Fruit fly (Drosophila melanogaster) whole organism, embryonic: ENCODE results near the gene Naa80.

ENCODE experiments used
- Ada2b ChIP-seq: fragments of 200-800 bp; sonication (Bioruptor generic); IDR thresholded peaks from 2 replicates; pipeline ENCODE4 v1.3.6; 2022; ENCODE audit warnings: missing biosample characterization, missing genetic modification characterization
- Atf-2 ChIP-seq: fragments of 200-800 bp; sonication (Bioruptor generic); optimal IDR thresholded peaks from 2 replicates; lab custom pipeline; 2016; ENCODE audit warnings: missing biosample characterization, missing genetic modification characterization
- Atf6 ChIP-seq: fragments of 200-800 bp; sonication (Bioruptor generic); IDR thresholded peaks from 2 replicates; pipeline ENCODE4 v1.3.6; 2022; ENCODE audit warnings: missing biosample characterization, missing genetic modification characterization
- B-H1 ChIP-seq: fragments of 200-800 bp; sonication (Bioruptor generic); IDR thresholded peaks from 3 replicates; pipeline ENCODE4 v1.3.6; 2022; ENCODE audit warnings: missing biosample characterization, missing genetic modification characterization
- Bteb2 ChIP-seq: fragments of 200-800 bp; sonication (Bioruptor generic); optimal IDR thresholded peaks from 2 replicates; lab custom pipeline; 2016; ENCODE audit warnings: missing biosample characterization, missing genetic modification characterization
- CG10462 ChIP-seq: fragments of 200-800 bp; sonication (Bioruptor generic); optimal IDR thresholded peaks from 2 replicates; lab custom pipeline; 2016; ENCODE audit warnings: missing biosample characterization, missing genetic modification characterization
- CG11398 ChIP-seq: fragments of 200-800 bp; sonication (Bioruptor generic); optimal IDR thresholded peaks from 2 replicates; lab custom pipeline; 2016; ENCODE audit warnings: missing biosample characterization, missing genetic modification characterization
- CG12769 ChIP-seq: fragments of 200-800 bp; sonication (Bioruptor generic); optimal IDR thresholded peaks from 2 replicates; lab custom pipeline; 2019; ENCODE audit warnings: missing biosample characterization, mild to moderate bottlenecking, missing genetic modification characterization, moderate library complexity
- CG14441 ChIP-seq: fragments of 200-800 bp; sonication (Bioruptor generic); IDR thresholded peaks from 2 replicates; pipeline ENCODE4 v1.3.6; 2022; ENCODE audit warnings: missing biosample characterization, missing genetic modification characterization
- CG1603 ChIP-seq: fragments of 200-800 bp; sonication (Bioruptor generic); optimal IDR thresholded peaks from 2 replicates; lab custom pipeline; 2019; ENCODE audit warnings: missing biosample characterization, mild to moderate bottlenecking, missing genetic modification characterization, moderate library complexity
- CG31224 ChIP-seq: fragments of 200-800 bp; sonication (Bioruptor generic); IDR thresholded peaks from 2 replicates; pipeline ENCODE4 v1.3.6; 2022; ENCODE audit warnings: missing biosample characterization, missing genetic modification characterization
- CG33557 ChIP-seq: fragments of 200-800 bp; sonication (Bioruptor generic); optimal IDR thresholded peaks from 2 replicates; lab custom pipeline; 2019; ENCODE audit warnings: missing biosample characterization, mild to moderate bottlenecking, missing genetic modification characterization, moderate library complexity
- CG34376 ChIP-seq: fragments of 200-800 bp; sonication (Bioruptor generic); optimal IDR thresholded peaks from 2 replicates; lab custom pipeline; 2018; ENCODE audit warnings: missing biosample characterization, mild to moderate bottlenecking, missing genetic modification characterization
- CG4360 ChIP-seq: fragments of 200-800 bp; sonication (Bioruptor generic); IDR thresholded peaks from 2 replicates; pipeline ENCODE4 v1.3.6; 2022; ENCODE audit warnings: missing biosample characterization, missing genetic modification characterization
- CG43689 ChIP-seq: fragments of 200-800 bp; sonication (Bioruptor generic); IDR thresholded peaks from 2 replicates; pipeline ENCODE4 v1.3.6; 2022; ENCODE audit warnings: missing biosample characterization, missing genetic modification characterization
- CG4404 ChIP-seq: fragments of 200-800 bp; sonication (Bioruptor generic); IDR thresholded peaks from 2 replicates; pipeline ENCODE4 v1.3.6; 2022; ENCODE audit warnings: missing biosample characterization, missing genetic modification characterization
- CG4820 ChIP-seq: fragments of 200-800 bp; sonication (Bioruptor generic); optimal IDR thresholded peaks from 3 replicates; lab custom pipeline; 2016; ENCODE audit warnings: missing biosample characterization, missing genetic modification characterization
- CG6654 ChIP-seq: fragments of 200-800 bp; sonication (Bioruptor generic); optimal IDR thresholded peaks from 2 replicates; lab custom pipeline; 2017; ENCODE audit warnings: missing biosample characterization, mild to moderate bottlenecking, missing genetic modification characterization
- CG6683 ChIP-seq: fragments of 200-800 bp; sonication (Bioruptor generic); optimal IDR thresholded peaks from 2 replicates; lab custom pipeline; 2017; ENCODE audit warnings: missing biosample characterization, mild to moderate bottlenecking, missing genetic modification characterization, missing genetic modification reagents
- CG7357 ChIP-seq: fragments of 200-800 bp; sonication (Bioruptor generic); IDR thresholded peaks from 3 replicates; pipeline ENCODE4 v1.3.6; 2022; ENCODE audit warnings: missing biosample characterization, missing genetic modification characterization
- CG9797 ChIP-seq: fragments of 200-800 bp; sonication (Bioruptor generic); optimal IDR thresholded peaks from 3 replicates; lab custom pipeline; 2018; ENCODE audit warnings: missing biosample characterization, mild to moderate bottlenecking, missing genetic modification characterization
- Chrac-16 ChIP-seq: fragments of 200-800 bp; sonication (Bioruptor generic); optimal IDR thresholded peaks from 3 replicates; lab custom pipeline; 2016; ENCODE audit warnings: missing biosample characterization, missing genetic modification characterization
- D ChIP-seq, 2 experiments: fragments of 200-800 bp in 1 of 2; fragments of >200 bp in 1 of 2; sonication (Bioruptor generic) in 1 of 2; optimal IDR thresholded peaks; 2 replicates in 1 of 2; 3 replicates in 1 of 2; lab custom pipeline; 2017; ENCODE audit warnings: mild to moderate bottlenecking in 1 of 2, missing biosample characterization in 1 of 2, missing genetic modification characterization in 1 of 2, missing genetic modification reagents in 1 of 2
- Elba2 ChIP-seq: fragments of 200-800 bp; sonication (Bioruptor generic); optimal IDR thresholded peaks from 3 replicates; lab custom pipeline; 2016; ENCODE audit warnings: missing biosample characterization, missing genetic modification characterization
- Hey ChIP-seq: fragments of 200-800 bp; sonication (Bioruptor generic); optimal IDR thresholded peaks from 3 replicates; lab custom pipeline; 2018; ENCODE audit warnings: missing biosample characterization, mild to moderate bottlenecking, missing genetic modification characterization
- HmgD ChIP-seq: fragments of 200-800 bp; sonication (Bioruptor generic); optimal IDR thresholded peaks from 3 replicates; lab custom pipeline; 2016; ENCODE audit warnings: missing biosample characterization, missing genetic modification characterization
- Kr ChIP-seq: fragments of 200-800 bp; sonication (Bioruptor generic); optimal IDR thresholded peaks from 2 replicates; lab custom pipeline; 2017; ENCODE audit warnings: missing biosample characterization, mild to moderate bottlenecking, missing genetic modification characterization
- MTF-1 ChIP-seq: fragments of 200-800 bp; sonication (Bioruptor generic); optimal IDR thresholded peaks from 2 replicates; lab custom pipeline; 2018; ENCODE audit warnings: missing biosample characterization, mild to moderate bottlenecking, missing genetic modification characterization, borderline replicate concordance
- Mad ChIP-seq: fragments of 200-800 bp; sonication (Bioruptor generic); optimal IDR thresholded peaks from 2 replicates; lab custom pipeline; 2016; ENCODE audit warnings: missing biosample characterization, missing genetic modification characterization
- Oli ChIP-seq: fragments of 200-800 bp; sonication (Bioruptor generic); optimal IDR thresholded peaks from 2 replicates; lab custom pipeline; 2018; ENCODE audit warnings: missing biosample characterization, mild to moderate bottlenecking, missing genetic modification characterization, moderate library complexity
- Pdp1 ChIP-seq, 2 experiments: fragments of 200-800 bp; sonication (Bioruptor generic); optimal IDR thresholded peaks; 3 replicates each; lab custom pipeline; 2016; ENCODE audit warnings: missing biosample characterization in 2 of 2, missing genetic modification characterization in 2 of 2, mild to moderate bottlenecking in 1 of 2, moderate library complexity in 1 of 2
- TFAM ChIP-seq: fragments of 200-800 bp; sonication (Bioruptor generic); optimal IDR thresholded peaks from 2 replicates; lab custom pipeline; 2017; ENCODE audit warnings: missing biosample characterization, missing genetic modification characterization, inconsistent platforms
- amos ChIP-seq: fragments of 200-800 bp; sonication (Bioruptor generic); IDR thresholded peaks from 2 replicates; pipeline ENCODE4 v1.3.6; 2022; ENCODE audit warnings: missing biosample characterization, missing genetic modification characterization; ENCODE audit not compliant: partially characterized antibody
- dan ChIP-seq: fragments of 200-800 bp; sonication (Bioruptor generic); IDR thresholded peaks from 2 replicates; pipeline ENCODE4 v1.3.6; 2022; ENCODE audit warnings: missing biosample characterization, missing genetic modification characterization
- dmrt11E ChIP-seq: fragments of 200-800 bp; sonication (Bioruptor generic); optimal IDR thresholded peaks from 3 replicates; lab custom pipeline; 2018; ENCODE audit warnings: missing biosample characterization, mild to moderate bottlenecking, missing genetic modification characterization, moderate library complexity
- dpn ChIP-seq, 2 experiments: fragments of 200-800 bp; sonication (Bioruptor generic); optimal IDR thresholded peaks; 3 replicates each; lab custom pipeline; 2016; ENCODE audit warnings: missing biosample characterization in 2 of 2, missing genetic modification characterization in 2 of 2
- eyg ChIP-seq: fragments of 200-800 bp; sonication (Bioruptor generic); optimal IDR thresholded peaks from 3 replicates; lab custom pipeline; 2016; ENCODE audit warnings: missing biosample characterization, missing genetic modification characterization
- fd102C ChIP-seq: fragments of 200-800 bp; sonication (Bioruptor generic); optimal IDR thresholded peaks from 2 replicates; lab custom pipeline; 2018; ENCODE audit warnings: missing biosample characterization, mild to moderate bottlenecking, missing genetic modification characterization, moderate library complexity
- fd64A ChIP-seq: fragments of 200-800 bp; sonication (Bioruptor generic); optimal IDR thresholded peaks from 3 replicates; lab custom pipeline; 2018; ENCODE audit warnings: missing biosample characterization, mild to moderate bottlenecking, missing genetic modification characterization
- ftz-f1 ChIP-seq: fragments of 200-800 bp; sonication (Bioruptor generic); optimal IDR thresholded peaks from 2 replicates; lab custom pipeline; 2016; ENCODE audit warnings: missing biosample characterization, missing genetic modification characterization
- kah ChIP-seq: fragments of 200-800 bp; sonication (Bioruptor generic); optimal IDR thresholded peaks from 2 replicates; lab custom pipeline; 2018; ENCODE audit warnings: missing biosample characterization, mild to moderate bottlenecking, missing genetic modification characterization
- lola ChIP-seq, 3 experiments: fragments of >200 bp in 2 of 3; fragments of 200-800 bp in 1 of 3; sonication (Bioruptor generic) in 1 of 3; optimal IDR thresholded peaks; 2 replicates each; lab custom pipeline; 2017 to 2019; ENCODE audit warnings: missing biosample characterization in 3 of 3, missing genetic modification characterization in 3 of 3, mild to moderate bottlenecking in 1 of 3, moderate library complexity in 1 of 3
- maf-S ChIP-seq: fragments of 200-800 bp; sonication (Bioruptor generic); optimal IDR thresholded peaks from 2 replicates; lab custom pipeline; 2016; ENCODE audit warnings: missing biosample characterization, missing genetic modification characterization
- nmo ChIP-seq: fragments of 200-800 bp; sonication (Bioruptor generic); optimal IDR thresholded peaks from 2 replicates; lab custom pipeline; 2018; ENCODE audit warnings: missing biosample characterization, mild to moderate bottlenecking, missing genetic modification characterization, moderate library complexity
- pfk ChIP-seq: fragments of 200-800 bp; sonication (Bioruptor generic); optimal IDR thresholded peaks from 2 replicates; lab custom pipeline; 2018; ENCODE audit warnings: missing biosample characterization, mild to moderate bottlenecking, missing genetic modification characterization, moderate library complexity
- psq ChIP-seq: fragments of 200-800 bp; sonication (Bioruptor generic); optimal IDR thresholded peaks from 2 replicates; lab custom pipeline; 2017; ENCODE audit warnings: missing biosample characterization, missing genetic modification characterization
- sima ChIP-seq: fragments of 200-800 bp; sonication (Bioruptor generic); optimal IDR thresholded peaks from 2 replicates; lab custom pipeline; 2016; ENCODE audit warnings: missing biosample characterization, missing genetic modification characterization
- sr ChIP-seq: fragments of 200-800 bp; sonication (Bioruptor generic); IDR thresholded peaks from 3 replicates; pipeline ENCODE4 v1.3.6; 2022; ENCODE audit warnings: missing biosample characterization, missing genetic modification characterization
- stwl ChIP-seq: fragments of 200-800 bp; sonication (Bioruptor generic); optimal IDR thresholded peaks from 3 replicates; lab custom pipeline; 2018; ENCODE audit warnings: missing biosample characterization, mild to moderate bottlenecking, missing genetic modification characterization, moderate library complexity
- zen ChIP-seq: fragments of 200-800 bp; sonication (Bioruptor generic); optimal IDR thresholded peaks from 3 replicates; lab custom pipeline; 2018; ENCODE audit warnings: missing biosample characterization, mild to moderate bottlenecking, missing genetic modification characterization, moderate library complexity

Naa80 gene

DNA sequence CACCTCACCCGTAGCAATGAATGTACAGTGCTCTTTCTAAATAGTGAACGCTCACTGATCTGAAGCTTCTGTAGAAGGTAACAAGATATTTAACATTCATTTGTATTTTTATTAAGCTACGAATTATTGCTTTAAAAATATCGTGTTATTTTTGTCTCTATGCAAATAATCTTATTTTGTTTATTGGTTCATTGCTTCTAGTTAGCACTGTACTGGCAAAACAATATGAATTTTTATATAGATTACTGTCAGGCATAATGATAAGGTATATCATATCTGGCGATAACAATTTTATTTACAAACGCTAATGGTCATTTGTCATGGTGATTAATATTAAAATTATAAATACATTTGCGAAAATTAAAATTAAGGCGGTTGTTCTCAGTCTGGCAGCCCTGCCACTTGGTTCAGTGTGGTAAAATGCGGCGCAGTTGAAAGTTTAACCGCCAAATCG lies 3.9 kb downstream of the Naa80 start, which contains the start of gene CG9471 (continued):
- peak; percentile 48; the same call in 1 of the 3 replicates for TF ChIP-seq sr (GFP tag; lab: Robert Waterston, UW)
- peak; percentile 33 for TF ChIP-seq stwl (tag; lab: Kevin White, UChicago)
- peak; percentile 92 for TF ChIP-seq Chrac-16 (GFP tag; lab: Kevin White, UChicago)
- TF ChIP-seq TFAM: peak; percentile 38
- peak; percentile 41 for TF ChIP-seq fd64A (GFP tag; lab: Kevin White, UChicago)
- peak; percentile 86 for TF ChIP-seq maf-S (GFP tag; lab: Kevin White, UChicago)
- peak; percentile 68 for TF ChIP-seq Mad
- TF ChIP-seq lola (GFP tag; optimal IDR thresholded peaks at IDR 0.05; lab: Kevin White, UChicago): peak in 1 of 3 experiments; percentile 83
- TF ChIP-seq Atf-2 (GFP tag; lab: Kevin White, UChicago): peak; percentile 82
- TF ChIP-seq CG1603 (tag; lab: Kevin White, UChicago): peak; percentile 84
- peak; percentile 76 for TF ChIP-seq kah (GFP tag; lab: Kevin White, UChicago)
- TF ChIP-seq CG33557 (GFP tag; lab: Kevin White, UChicago): peak; percentile 82
- peak; percentile 25 for TF ChIP-seq pfk (GFP tag; lab: Kevin White, UChicago)
- peak; percentile 47 for TF ChIP-seq HmgD (GFP tag; lab: Kevin White, UChicago)
- no peak for TF ChIP-seq amos (GFP tag; lab: Robert Waterston, UW)
- peak; percentile 92 for TF ChIP-seq CG12769
- TF ChIP-seq CG9797 (GFP tag; lab: Kevin White, UChicago): no peak
- TF ChIP-seq CG31224 (GFP tag; lab: Robert Waterston, UW): peak; percentile 83
- peak; percentile 93 for TF ChIP-seq Ada2b (GFP tag; lab: Robert Waterston, UW)
- peak; percentile 83 for TF ChIP-seq dmrt11E
- TF ChIP-seq Kr (GFP tag; lab: Kevin White, UChicago): no peak
- peak; percentile 83 for TF ChIP-seq CG7357 (GFP tag; lab: Robert Waterston, UW)
- TF ChIP-seq Elba2 (GFP tag; lab: Kevin White, UChicago): peak; percentile 54
- peak; percentile 57 for TF ChIP-seq fd102C
- TF ChIP-seq CG34376 (GFP tag; lab: Kevin White, UChicago): peak; percentile 87
- TF ChIP-seq CG10462 (GFP tag; lab: Kevin White, UChicago): peak; percentile 83
- TF ChIP-seq MTF-1: peak; percentile 64
- TF ChIP-seq Pdp1 (GFP tag; optimal IDR thresholded peaks at IDR 0.05; lab: Kevin White, UChicago): peak; percentile 88 to 92
- peak; percentile 29 for TF ChIP-seq ftz-f1 (GFP tag; lab: Kevin White, UChicago)
- peak; percentile 91 for TF ChIP-seq CG14441 (GFP tag; lab: Robert Waterston, UW)
- TF ChIP-seq CG43689 (GFP tag; lab: Robert Waterston, UW): peak; percentile 86
- peak; percentile 94 for TF ChIP-seq Atf6 (GFP tag; lab: Robert Waterston, UW)
- TF ChIP-seq CG6683: peak; percentile 85
- peak; percentile 61 for TF ChIP-seq CG4360 (GFP tag; lab: Robert Waterston, UW)
- peak; percentile 90 for TF ChIP-seq B-H1 (GFP tag; lab: Robert Waterston, UW)
- TF ChIP-seq CG4820 (GFP tag; lab: Kevin White, UChicago): peak; percentile 89
- TF ChIP-seq nmo: peak; percentile 92
- peak; percentile 93 for TF ChIP-seq Bteb2 (GFP tag; lab: Kevin White, UChicago)
- peak; percentile 7 for TF ChIP-seq sima (GFP tag; lab: Kevin White, UChicago)
- TF ChIP-seq CG11398 (GFP tag; lab: Kevin White, UChicago): peak; percentile 35
- peak; percentile 86 for TF ChIP-seq eyg (GFP tag; lab: Kevin White, UChicago)
- peak; percentile 57 for TF ChIP-seq psq (GFP tag; lab: Kevin White, UChicago)
- peak; percentile 69 for TF ChIP-seq dan
- peak; percentile 49 for TF ChIP-seq Hey (tag; lab: Kevin White, UChicago)
- no peak for TF ChIP-seq D (optimal IDR thresholded peaks at IDR 0.05; lab: Kevin White, UChicago)
- peak; percentile 78 for TF ChIP-seq D (GFP tag; optimal IDR thresholded peaks at IDR 0.05; lab: Kevin White, UChicago)
- peak; percentile 90 to 93 for TF ChIP-seq dpn (GFP tag; optimal IDR thresholded peaks at IDR 0.05; lab: Kevin White, UChicago)
- peak; percentile 79 for TF ChIP-seq CG4404
- peak; percentile 78 for TF ChIP-seq CG6654
- TF ChIP-seq Oli (tag; lab: Kevin White, UChicago): peak; percentile 89
- TF ChIP-seq zen (tag; lab: Kevin White, UChicago): peak; percentile 88
